Worm (Caenorhabditis elegans): ENCODE measurements around the gene C46A5.4.

DNA sequence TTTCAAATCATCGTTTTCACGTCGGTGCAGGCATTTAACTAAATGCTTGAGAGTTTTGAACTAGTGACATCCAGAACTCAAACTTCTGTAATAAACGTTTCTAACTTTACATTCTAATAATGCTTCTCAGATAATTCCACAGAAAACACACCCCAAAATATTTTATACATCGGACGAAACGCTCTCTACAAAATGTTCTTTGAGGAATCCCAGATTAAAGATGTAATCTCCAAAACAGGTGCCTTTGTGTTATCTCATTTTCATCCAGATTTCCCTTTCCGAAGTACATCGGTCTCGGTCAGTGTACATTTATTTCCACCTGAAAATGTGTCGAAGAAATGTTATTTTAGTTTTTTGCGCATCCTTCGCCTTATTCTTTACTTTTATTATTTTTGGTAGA is 47.6 kb upstream of the C46A5.4 start, which contains the start of gene C33H5.2:
- TF ChIP-seq nhr-237 (tag; optimal IDR thresholded peaks at IDR 0.05) (no peak), ces-1 (GFP tag; optimal IDR thresholded peaks at IDR 0.05) (no peak), unc-62 (GFP tag; optimal IDR thresholded peaks at IDR 0.05) (no peak), nhr-76 (tag; optimal IDR thresholded peaks at IDR 0.05) (no peak), mab-5 (tag; optimal IDR thresholded peaks at IDR 0.05) (no peak), nhr-2 (tag; optimal IDR thresholded peaks at IDR 0.05) (no peak), lin-13 (tag; optimal IDR thresholded peaks at IDR 0.05) (no peak), unc-39 (tag; optimal IDR thresholded peaks at IDR 0.05) (no peak), elt-3 (tag; optimal IDR thresholded peaks at IDR 0.05) (no peak), snpc-4 (tag; optimal IDR thresholded peaks at IDR 0.05) (no peak), pha-4 (tag; optimal IDR thresholded peaks at IDR 0.05) (no peak), nhr-12 (tag; optimal IDR thresholded peaks at IDR 0.05) (no peak)

All from whole organism, mixed stage, embryonic.